Fruit fly (Drosophila melanogaster) Kc167 (cell line): Measurements from ENCODE around the gene Rbbp5.

ENCODE experiments used
- h ChIP-seq: fragments of >200 bp; optimal IDR thresholded peaks from 3 replicates; lab custom pipeline; 2018; ENCODE audit warnings: missing external identifiers
- psq ChIP-seq: fragments of >200 bp; optimal IDR thresholded peaks from 2 replicates; lab custom pipeline; 2017; ENCODE audit warnings: missing external identifiers
- ttk ChIP-seq: sonication (Bioruptor generic); optimal IDR thresholded peaks from 2 replicates; lab custom pipeline; 2017; ENCODE audit warnings: missing external identifiers

DNA sequence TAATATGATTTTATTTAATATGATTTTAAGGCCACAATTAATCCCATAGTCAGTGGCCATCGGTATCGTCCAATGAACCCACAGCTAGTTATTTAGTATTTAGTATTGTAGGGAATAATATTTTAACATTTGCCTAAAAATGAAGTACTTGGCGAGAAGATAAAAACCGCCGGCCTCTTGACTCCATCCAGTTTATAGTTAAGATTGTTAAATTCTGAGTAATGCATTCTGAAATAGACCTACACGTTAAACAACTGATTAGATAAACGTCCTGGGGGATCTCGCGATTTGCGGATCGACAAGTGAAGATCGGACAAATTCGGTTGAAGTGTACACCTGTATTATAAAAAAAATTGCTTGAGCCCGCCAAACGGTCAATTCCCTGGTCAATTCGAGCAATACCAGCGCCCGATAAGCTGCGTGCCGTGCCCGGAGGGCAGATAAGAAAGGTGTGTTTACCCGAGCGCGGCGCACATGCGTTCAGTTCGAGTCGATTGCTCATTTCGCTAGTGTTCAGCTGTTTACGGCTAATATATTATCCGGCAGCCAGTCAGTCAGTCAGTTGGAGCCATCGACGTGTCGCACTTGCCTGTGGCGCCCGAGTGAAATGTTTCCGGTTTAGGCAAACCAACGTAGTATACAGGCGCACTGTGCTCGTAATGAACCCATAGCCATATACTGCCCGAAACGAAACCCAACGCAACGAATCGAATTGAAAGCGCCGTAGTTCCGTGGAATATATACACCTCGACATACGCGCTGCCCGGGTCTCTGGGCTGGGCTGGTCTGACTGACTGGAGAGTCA is 39.5 kb upstream of the Rbbp5 start:
- no peak for TF ChIP-seq psq
- no peak for TF ChIP-seq h (lab: Kevin White, UChicago)
- TF ChIP-seq ttk (lab: Kevin White, UChicago): no peak
